Worm (Caenorhabditis elegans) whole organism, early embryonic: Measurements from ENCODE around the gene F08H9.4.

Source experiments
- aly-1 ChIP-seq: sonication (generic microtip); optimal IDR thresholded peaks from 2 replicates; lab custom pipeline; 2016; ENCODE audit warnings: missing genetic modification characterization, missing compliant biosample characterization
- ama-1 ChIP-seq: fragments of 150-350 bp; optimal IDR thresholded peaks from 2 replicates; lab custom pipeline; 2014
- ceh-36 ChIP-seq: sonication (generic microtip); optimal IDR thresholded peaks from 2 replicates; lab custom pipeline; 2016; ENCODE audit warnings: missing genetic modification characterization, inconsistent platforms, missing compliant biosample characterization
- ets-7 ChIP-seq: sonication (generic microtip); optimal IDR thresholded peaks from 2 replicates; lab custom pipeline; 2016; ENCODE audit warnings: missing genotype, missing genetic modification characterization, missing compliant biosample characterization
- flt-1 ChIP-seq: fragments of 200-800 bp; sonication (Bioruptor generic); IDR thresholded peaks from 2 replicates; pipeline ENCODE4 v1.3.6; 2022; ENCODE audit warnings: missing genetic modification characterization, missing compliant biosample characterization
- hmg-4 ChIP-seq: fragments of 200-800 bp; sonication (Bioruptor generic); optimal IDR thresholded peaks from 2 replicates; lab custom pipeline; 2018; ENCODE audit warnings: mild to moderate bottlenecking, missing genetic modification characterization, missing compliant biosample characterization
- hnd-1 ChIP-seq: sonication (generic microtip); optimal IDR thresholded peaks from 2 replicates; lab custom pipeline; 2016; ENCODE audit warnings: missing genetic modification characterization, missing compliant biosample characterization
- sea-1 ChIP-seq: fragments of 200-800 bp; sonication (Bioruptor generic); conservative IDR thresholded peaks from 2 replicates; pipeline ENCODE4 v1.3.6; 2022; ENCODE audit warnings: missing genetic modification characterization, missing compliant biosample characterization
- tbx-37 ChIP-seq: fragments of 200-800 bp; sonication (Bioruptor generic); conservative IDR thresholded peaks from 2 replicates; pipeline ENCODE4 v1.3.6; 2022; ENCODE audit warnings: missing genetic modification reagents, missing genetic modification characterization, missing compliant biosample characterization
- tra-4 ChIP-seq: sonication (generic microtip); optimal IDR thresholded peaks from 2 replicates; lab custom pipeline; 2017; ENCODE audit warnings: missing genetic modification characterization, missing compliant biosample characterization

DNA sequence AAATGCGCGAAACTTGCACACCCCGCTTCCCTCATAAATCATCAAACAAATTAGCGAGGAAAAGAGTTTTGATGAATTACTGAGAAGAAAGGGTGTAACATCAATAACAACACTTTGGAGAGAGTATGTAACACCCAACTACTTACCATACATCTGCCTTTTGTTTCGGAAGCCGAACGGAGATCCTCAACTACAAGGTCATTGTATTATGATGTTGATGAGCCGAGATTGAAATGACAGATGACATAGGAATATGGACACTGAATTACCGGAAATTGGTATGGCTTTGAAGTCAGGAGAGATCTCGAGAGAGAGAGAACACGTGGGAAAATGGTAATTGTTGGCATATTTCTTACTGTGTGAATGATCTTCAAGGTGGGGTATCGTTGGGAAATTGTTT lies 38.2 kb downstream of the F08H9.4 start:
- TF ChIP-seq ama-1, result no peak
- TF ChIP-seq flt-1, result no peak
- TF ChIP-seq aly-1 (tag; lab: Kevin White, UChicago), result no peak
- TF ChIP-seq tbx-37, result no peak
- TF ChIP-seq hmg-4, result no peak
- no peak for TF ChIP-seq ceh-36 (tag; lab: Kevin White, UChicago)
- no peak for TF ChIP-seq sea-1 (GFP tag; lab: Robert Waterston, UW)
- TF ChIP-seq ets-7 (tag; lab: Kevin White, UChicago), result no peak
- TF ChIP-seq hnd-1 (tag; lab: Kevin White, UChicago), result no peak
- TF ChIP-seq tra-4, result no peak
